Fruit fly (Drosophila melanogaster) whole organism, pupa: ENCODE data around the gene CG12766.

Source experiments
- CG10348 ChIP-seq: fragments of 200-800 bp; sonication (Bioruptor generic); IDR thresholded peaks from 2 replicates; pipeline ENCODE4 v1.3.6; 2022; ENCODE audit warnings: missing biosample characterization, missing genetic modification characterization
- CG12605 ChIP-seq: fragments of 200-800 bp; sonication (Bioruptor generic); IDR thresholded peaks from 2 replicates; pipeline ENCODE4 v1.3.6; 2022; ENCODE audit warnings: missing biosample characterization, missing genetic modification characterization
- CG13204 ChIP-seq: fragments of 200-800 bp; sonication (Bioruptor generic); optimal IDR thresholded peaks from 2 replicates; lab custom pipeline; 2018; ENCODE audit warnings: missing biosample characterization, mild to moderate bottlenecking, missing genetic modification characterization, moderate library complexity
- CG14655 ChIP-seq: fragments of 200-800 bp; sonication (Bioruptor generic); optimal IDR thresholded peaks from 3 replicates; lab custom pipeline; 2017; ENCODE audit warnings: mild to moderate bottlenecking, missing biosample characterization, missing genetic modification reagents, missing genetic modification characterization
- CG15710 ChIP-seq: fragments of 200-800 bp; sonication (Bioruptor generic); optimal IDR thresholded peaks from 2 replicates; lab custom pipeline; 2018; ENCODE audit warnings: missing biosample characterization, mild to moderate bottlenecking, missing genetic modification characterization, moderate library complexity
- CG17806 ChIP-seq: fragments of 200-800 bp; sonication (Bioruptor generic); optimal IDR thresholded peaks from 2 replicates; lab custom pipeline; 2018; ENCODE audit warnings: missing biosample characterization, mild to moderate bottlenecking, missing genetic modification characterization, moderate library complexity
- CG32121 ChIP-seq: fragments of 200-800 bp; sonication (Bioruptor generic); IDR thresholded peaks from 2 replicates; pipeline ENCODE4 v1.3.6; 2022; ENCODE audit warnings: missing biosample characterization, missing genetic modification characterization
- CG34367 ChIP-seq: fragments of 200-800 bp; sonication (Bioruptor generic); optimal IDR thresholded peaks from 2 replicates; lab custom pipeline; 2018; ENCODE audit warnings: missing biosample characterization, mild to moderate bottlenecking, missing genetic modification characterization
- CG4496 ChIP-seq: fragments of 200-800 bp; sonication (Bioruptor generic); IDR thresholded peaks from 3 replicates; pipeline ENCODE4 v1.3.6; 2022; ENCODE audit warnings: missing biosample characterization, missing genetic modification characterization
- CG8159 ChIP-seq: fragments of 200-800 bp; sonication (Bioruptor generic); optimal IDR thresholded peaks from 3 replicates; lab custom pipeline; 2018; ENCODE audit warnings: missing biosample characterization, mild to moderate bottlenecking, missing genetic modification characterization, moderate library complexity
- CG8301 ChIP-seq: fragments of 200-800 bp; sonication (Bioruptor generic); optimal IDR thresholded peaks from 2 replicates; lab custom pipeline; 2018; ENCODE audit warnings: missing biosample characterization, mild to moderate bottlenecking, missing genetic modification characterization
- CG9948 ChIP-seq: fragments of 200-800 bp; sonication (Bioruptor generic); optimal IDR thresholded peaks from 2 replicates; lab custom pipeline; 2018; ENCODE audit warnings: missing biosample characterization, mild to moderate bottlenecking, missing genetic modification characterization, moderate library complexity
- D1 ChIP-seq: fragments of 200-800 bp; sonication (Bioruptor generic); optimal IDR thresholded peaks from 2 replicates; lab custom pipeline; 2018; ENCODE audit warnings: missing biosample characterization, mild to moderate bottlenecking, missing genetic modification characterization, moderate library complexity
- EcR ChIP-seq: fragments of 200-800 bp; sonication (Bioruptor generic); optimal IDR thresholded peaks from 3 replicates; lab custom pipeline; 2019; ENCODE audit warnings: missing biosample characterization, missing genetic modification characterization, mild to moderate bottlenecking, moderate library complexity, missing genetic modification reagents
- Ets98B ChIP-seq: fragments of 200-800 bp; sonication (Bioruptor generic); IDR thresholded peaks from 2 replicates; pipeline ENCODE4 v1.3.6; 2022; ENCODE audit warnings: missing biosample characterization, missing genetic modification characterization
- Pif1A ChIP-seq: fragments of 200-800 bp; sonication (Bioruptor generic); optimal IDR thresholded peaks from 3 replicates; lab custom pipeline; 2016; ENCODE audit warnings: missing biosample characterization, missing genetic modification characterization
- Pif1B ChIP-seq: fragments of 200-800 bp; sonication (Bioruptor generic); optimal IDR thresholded peaks from 3 replicates; lab custom pipeline; 2016; ENCODE audit warnings: missing biosample characterization, missing genetic modification characterization
- Snoo ChIP-seq: fragments of 200-800 bp; sonication (Bioruptor generic); optimal IDR thresholded peaks from 3 replicates; lab custom pipeline; 2017; ENCODE audit warnings: missing biosample characterization, mild to moderate bottlenecking, missing genetic modification characterization, inconsistent platforms
- gl ChIP-seq: fragments of 200-800 bp; sonication (Bioruptor generic); optimal IDR thresholded peaks from 2 replicates; lab custom pipeline; 2018; ENCODE audit warnings: missing biosample characterization, mild to moderate bottlenecking, missing genetic modification characterization
- rn ChIP-seq: fragments of 200-800 bp; sonication (Bioruptor generic); IDR thresholded peaks from 2 replicates; pipeline ENCODE4 v1.3.6; 2022; ENCODE audit warnings: missing biosample characterization, missing genetic modification characterization

The CG12766 gene

dm6 chr3L:3896553-3897034 is 43.3 kb downstream of the CG12766 start, which contains the start of the genes Gr63a and Lamtor4:
Gr63a (minus strand) TSS chr3L:3896603.
Lamtor4 (plus strand) TSS chr3L:3896900.
- TF ChIP-seq CG32121: 0 out of 2 replicates have a peak, but pooled peaks have one; percentile 17
- peak; percentile 17 for TF ChIP-seq Snoo (tag; lab: Kevin White, UChicago)
- no peak for TF ChIP-seq CG4496 (GFP tag; lab: Robert Waterston, UW)
- no peak for TF ChIP-seq D1 (tag; lab: Kevin White, UChicago)
- no peak for TF ChIP-seq CG17806 (tag; lab: Kevin White, UChicago)

DNA sequence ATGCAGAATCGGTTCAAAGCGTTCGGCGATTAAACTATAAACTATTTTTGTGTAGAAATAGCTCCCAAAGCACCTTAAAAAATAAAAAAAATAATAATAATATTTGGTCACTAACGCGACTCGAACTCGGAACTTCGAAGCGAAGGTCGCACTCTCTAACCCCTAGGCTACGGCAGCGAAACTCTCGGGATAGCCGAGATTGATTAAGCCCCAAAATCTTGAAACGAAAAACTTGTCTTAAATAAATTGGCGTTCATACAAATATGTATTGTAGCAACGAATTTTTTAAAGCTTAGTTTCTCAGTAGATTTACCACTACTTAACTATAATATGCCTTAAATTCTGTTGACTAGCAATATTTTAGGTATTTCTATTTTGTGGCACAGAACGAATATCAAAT is 45.5 kb downstream of the CG12766 start:
- TF ChIP-seq Pif1A (GFP tag; lab: Kevin White, UChicago): no peak
- TF ChIP-seq CG4496 (GFP tag; lab: Robert Waterston, UW): no peak
- TF ChIP-seq CG12605: no peak
- TF ChIP-seq Ets98B (GFP tag; lab: Robert Waterston, UW): no peak
- TF ChIP-seq CG8301 (tag; lab: Kevin White, UChicago): no peak
- no peak for TF ChIP-seq CG34367 (tag; lab: Kevin White, UChicago)
- TF ChIP-seq rn (GFP tag; lab: Robert Waterston, UW): no peak
- TF ChIP-seq D1 (tag; lab: Kevin White, UChicago): no peak
- no peak for TF ChIP-seq EcR (GFP tag; lab: Kevin White, UChicago)
- no peak for TF ChIP-seq CG10348 (GFP tag; lab: Robert Waterston, UW)

DNA sequence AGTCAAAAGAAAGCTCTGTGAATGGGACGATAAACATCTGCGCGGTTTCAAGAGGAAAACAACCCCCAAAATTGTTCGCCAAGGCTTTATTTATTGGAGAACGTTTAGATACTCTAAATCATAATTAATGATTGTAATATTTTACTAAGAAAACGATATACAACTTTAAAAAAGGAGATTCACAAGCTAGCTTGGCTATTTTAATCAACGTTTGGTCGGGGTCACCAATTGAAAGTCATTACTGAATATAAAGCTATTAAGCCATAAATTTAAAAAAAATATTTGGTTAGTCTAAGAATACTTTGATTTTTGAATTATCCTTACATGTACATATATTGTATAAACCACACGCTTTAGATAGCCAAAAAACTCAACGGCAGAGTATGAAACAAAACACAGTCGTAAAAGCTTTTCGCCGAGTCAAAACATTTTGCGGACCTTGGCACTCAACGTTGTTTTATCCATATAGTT is 47.7 kb downstream of the CG12766 start, which contains the start of gene Fie:
Gene Fie (plus strand): TSS at position 421 of the 471 bp plus-strand sequence.
- TF ChIP-seq Ets98B (GFP tag; lab: Robert Waterston, UW) (no peak), D1 (tag; lab: Kevin White, UChicago) (no peak), CG8301 (tag; lab: Kevin White, UChicago) (peak; percentile 29), CG34367 (tag; lab: Kevin White, UChicago) (peak; percentile 16), CG15710 (tag; lab: Kevin White, UChicago) (peak; percentile 55), CG17806 (tag; lab: Kevin White, UChicago) (peak; percentile 16), CG14655 (no peak), Snoo (tag; lab: Kevin White, UChicago) (peak; percentile 11), CG32121 (no peak), Pif1A (GFP tag; lab: Kevin White, UChicago) (no peak), EcR (GFP tag; lab: Kevin White, UChicago) (no peak), Pif1B (GFP tag; lab: Kevin White, UChicago) (no peak), gl (tag; lab: Kevin White, UChicago) (no peak), CG4496 (GFP tag; lab: Robert Waterston, UW) (no peak), rn (GFP tag; lab: Robert Waterston, UW) (no peak), CG13204 (GFP tag; lab: Kevin White, UChicago) (no peak), CG8159 (tag; lab: Kevin White, UChicago) (peak; percentile 61), CG9948 (peak; percentile 5)

dm6 chr3L:3890860-3891259 is 49.1 kb downstream of the CG12766 start:
- no peak for TF ChIP-seq EcR (GFP tag; lab: Kevin White, UChicago)
- TF ChIP-seq CG8159 (tag; lab: Kevin White, UChicago): peak; percentile 57
- TF ChIP-seq CG4496 (GFP tag; lab: Robert Waterston, UW): no peak
- TF ChIP-seq Snoo (tag; lab: Kevin White, UChicago): no peak
- peak; percentile 57 for TF ChIP-seq CG8301 (tag; lab: Kevin White, UChicago)
- TF ChIP-seq Pif1B (GFP tag; lab: Kevin White, UChicago): peak; percentile 18
- TF ChIP-seq CG10348 (GFP tag; lab: Robert Waterston, UW): no peak
- peak; percentile 47 for TF ChIP-seq CG15710 (tag; lab: Kevin White, UChicago)
- TF ChIP-seq CG13204 (GFP tag; lab: Kevin White, UChicago): no peak
- TF ChIP-seq Pif1A (GFP tag; lab: Kevin White, UChicago): no peak
- TF ChIP-seq D1 (tag; lab: Kevin White, UChicago): no peak
- peak; percentile 50 for TF ChIP-seq CG17806 (tag; lab: Kevin White, UChicago)
- TF ChIP-seq rn (GFP tag; lab: Robert Waterston, UW): no peak
- peak; percentile 66 for TF ChIP-seq CG14655
- peak; percentile 43 for TF ChIP-seq CG9948
- no peak for TF ChIP-seq CG32121
- no peak for TF ChIP-seq Ets98B (GFP tag; lab: Robert Waterston, UW)
- TF ChIP-seq CG34367 (tag; lab: Kevin White, UChicago): peak; percentile 32
